Worm (Caenorhabditis elegans): Measurements from ENCODE around the gene K02A6.1.

DNA sequence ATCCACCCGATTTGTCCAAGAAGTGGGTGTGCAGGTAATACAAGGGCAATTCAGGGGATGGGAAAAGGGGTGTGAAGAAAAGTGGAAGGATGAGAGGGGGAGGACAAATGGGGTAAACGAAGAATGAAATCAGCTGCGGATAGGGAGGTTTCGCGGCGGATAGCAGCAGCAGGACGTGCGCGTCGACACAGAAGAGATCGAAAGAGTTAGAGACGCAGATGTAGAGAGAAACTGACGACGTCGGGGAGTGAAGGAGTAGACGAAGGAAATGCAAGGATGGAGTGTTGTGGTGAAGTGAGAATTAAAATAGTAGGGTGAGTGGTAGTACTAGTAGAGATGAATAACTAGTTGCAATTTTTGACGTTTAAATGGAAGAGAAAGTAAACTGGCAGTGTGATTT is 32.8 kb downstream of the K02A6.1 start, which contains the start of gene M60.6:
- TF ChIP-seq elt-2 (tag; optimal IDR thresholded peaks at IDR 0.05): no peak
- TF ChIP-seq nhr-28 (tag; optimal IDR thresholded peaks at IDR 0.05): no peak
- TF ChIP-seq hmg-11 (tag; optimal IDR thresholded peaks at IDR 0.05): peak; percentile 24
- no peak for TF ChIP-seq ztf-11 (tag; optimal IDR thresholded peaks at IDR 0.05)
- no peak for TF ChIP-seq zag-1 (tag; optimal IDR thresholded peaks at IDR 0.05)
- TF ChIP-seq egl-27 (tag; optimal IDR thresholded peaks at IDR 0.05): no peak
- no peak for TF ChIP-seq ceh-82 (tag; optimal IDR thresholded peaks at IDR 0.05)
- no peak for TF ChIP-seq jun-1 (tag; optimal IDR thresholded peaks at IDR 0.05)
- TF ChIP-seq elt-3 (tag; optimal IDR thresholded peaks at IDR 0.05): no peak
- no peak for TF ChIP-seq unc-62 (GFP tag; optimal IDR thresholded peaks at IDR 0.05)
- peak; percentile 34 for TF ChIP-seq snpc-4 (tag; optimal IDR thresholded peaks at IDR 0.05)
- no peak for TF ChIP-seq elt-1 (tag; optimal IDR thresholded peaks at IDR 0.05)
- TF ChIP-seq nfya-1 (tag; optimal IDR thresholded peaks at IDR 0.05; ENCODE audit: insufficient read depth): peak; percentile 47

Measured in whole organism, L3 larva.